Fruit fly (Drosophila melanogaster): ENCODE data around the gene CG3224.

DNA sequence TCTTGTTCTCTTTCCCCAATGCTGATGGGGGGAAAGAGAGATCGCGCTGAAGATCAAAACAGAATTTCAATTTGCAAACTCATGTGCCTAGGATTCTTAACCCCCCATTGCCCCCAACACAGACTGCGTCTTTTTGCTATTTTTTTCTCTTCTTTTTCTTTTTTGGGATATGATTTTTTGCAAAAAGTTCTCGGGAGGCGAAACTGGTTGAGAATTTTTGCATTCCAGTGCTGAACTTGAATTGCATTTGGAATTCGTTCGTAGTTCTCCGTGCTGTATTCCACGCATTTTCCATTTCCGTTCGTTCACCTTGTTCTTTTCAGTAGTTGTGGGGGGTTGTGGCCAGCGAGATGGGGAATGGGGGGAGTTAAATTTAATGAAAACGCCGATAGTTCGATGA is 46.9 kb upstream of the CG3224 start:
- TF ChIP-seq kay (GFP tag; ENCODE audit: borderline replicate concordance) (no peak), CG14711 (tag; optimal IDR thresholded peaks at IDR 0.05) (no peak)

Measured in whole organism, adult.